Fruit fly (Drosophila melanogaster) whole organism, embryonic: ENCODE measurements around the gene CG9919.

ENCODE experiments used
- B-H1 ChIP-seq: fragments of 200-800 bp; sonication (Bioruptor generic); IDR thresholded peaks from 3 replicates; pipeline ENCODE4 v1.3.6; 2022; ENCODE audit warnings: missing biosample characterization, missing genetic modification characterization
- CG10147 ChIP-seq: fragments of 200-800 bp; sonication (Bioruptor generic); optimal IDR thresholded peaks from 2 replicates; lab custom pipeline; 2019; ENCODE audit warnings: missing biosample characterization, mild to moderate bottlenecking, missing genetic modification characterization, moderate library complexity
- CG10543 ChIP-seq: fragments of 200-800 bp; sonication (Bioruptor generic); optimal IDR thresholded peaks from 3 replicates; lab custom pipeline; 2017; ENCODE audit warnings: missing biosample characterization, mild to moderate bottlenecking, missing genetic modification characterization, moderate library complexity
- CG12391 ChIP-seq: fragments of 200-800 bp; sonication (Bioruptor generic); optimal IDR thresholded peaks from 3 replicates; lab custom pipeline; 2018; ENCODE audit warnings: missing biosample characterization, mild to moderate bottlenecking, missing genetic modification characterization, moderate library complexity
- CG13624 ChIP-seq: fragments of 200-800 bp; sonication (Bioruptor generic); optimal IDR thresholded peaks from 2 replicates; lab custom pipeline; 2016; ENCODE audit warnings: missing biosample characterization, missing genetic modification characterization
- CG14014 ChIP-seq: fragments of 200-800 bp; sonication (Bioruptor generic); IDR thresholded peaks from 2 replicates; pipeline ENCODE4 v1.3.6; 2022; ENCODE audit warnings: missing biosample characterization, missing genetic modification characterization
- CG17829 ChIP-seq: fragments of 200-800 bp; optimal IDR thresholded peaks from 2 replicates; lab custom pipeline; 2019; ENCODE audit warnings: missing biosample characterization, mild to moderate bottlenecking, missing genetic modification characterization, moderate library complexity
- CG31365 ChIP-seq: fragments of 200-800 bp; sonication (Bioruptor generic); optimal IDR thresholded peaks from 2 replicates; lab custom pipeline; 2018; ENCODE audit warnings: missing biosample characterization, mild to moderate bottlenecking, missing genetic modification characterization
- CG31388 ChIP-seq: fragments of 200-800 bp; sonication (Bioruptor generic); optimal IDR thresholded peaks from 2 replicates; lab custom pipeline; 2016; ENCODE audit warnings: missing biosample characterization, missing genetic modification characterization
- CG4282 ChIP-seq: fragments of 200-800 bp; sonication (Bioruptor generic); optimal IDR thresholded peaks from 2 replicates; lab custom pipeline; 2016; ENCODE audit warnings: missing biosample characterization, missing genetic modification characterization
- CG4328 ChIP-seq: fragments of 200-800 bp; sonication (Bioruptor generic); optimal IDR thresholded peaks from 3 replicates; lab custom pipeline; 2017; ENCODE audit warnings: missing biosample characterization, missing genetic modification reagents, missing genetic modification characterization
- CG4707 ChIP-seq: fragments of 200-800 bp; sonication (Bioruptor generic); optimal IDR thresholded peaks from 2 replicates; lab custom pipeline; 2018; ENCODE audit warnings: missing biosample characterization, mild to moderate bottlenecking, missing genetic modification characterization, moderate library complexity
- CG6813 ChIP-seq: fragments of 200-800 bp; sonication (Bioruptor generic); optimal IDR thresholded peaks from 2 replicates; lab custom pipeline; 2017; ENCODE audit warnings: missing biosample characterization, missing genetic modification characterization, mild to moderate bottlenecking, moderate library complexity, missing genetic modification reagents
- CG7745 ChIP-seq: fragments of 200-800 bp; sonication (Bioruptor generic); optimal IDR thresholded peaks from 2 replicates; lab custom pipeline; 2018; ENCODE audit warnings: missing biosample characterization, mild to moderate bottlenecking, missing genetic modification characterization, moderate library complexity
- CG7839 ChIP-seq: fragments of 200-800 bp; sonication (Bioruptor generic); optimal IDR thresholded peaks from 3 replicates; lab custom pipeline; 2018; ENCODE audit warnings: missing biosample characterization, mild to moderate bottlenecking, missing genetic modification characterization, moderate library complexity
- CkIIα-i1 ChIP-seq: fragments of 200-800 bp; sonication (Bioruptor generic); IDR thresholded peaks from 2 replicates; pipeline ENCODE4 v1.3.6; 2022; ENCODE audit warnings: missing biosample characterization, missing genetic modification characterization
- CoRest ChIP-seq: fragments of 200-800 bp; sonication (Bioruptor generic); optimal IDR thresholded peaks from 3 replicates; lab custom pipeline; 2018; ENCODE audit warnings: missing biosample characterization, mild to moderate bottlenecking, missing genetic modification characterization, moderate library complexity
- D ChIP-seq, 2 experiments: fragments of 200-800 bp in 1 of 2; fragments of >200 bp in 1 of 2; sonication (Bioruptor generic) in 1 of 2; optimal IDR thresholded peaks; 2 replicates in 1 of 2; 3 replicates in 1 of 2; lab custom pipeline; 2017; ENCODE audit warnings: mild to moderate bottlenecking in 1 of 2, missing biosample characterization in 1 of 2, missing genetic modification characterization in 1 of 2, missing genetic modification reagents in 1 of 2
- D19B ChIP-seq: fragments of 200-800 bp; sonication (Bioruptor generic); optimal IDR thresholded peaks from 2 replicates; lab custom pipeline; 2017; ENCODE audit warnings: missing biosample characterization, mild to moderate bottlenecking, missing genetic modification characterization
- Doc3 ChIP-seq: fragments of 200-800 bp; sonication (Bioruptor generic); IDR thresholded peaks from 3 replicates; pipeline ENCODE4 v1.3.6; 2022; ENCODE audit warnings: missing biosample characterization, missing genetic modification characterization; ENCODE audit not compliant: partially characterized antibody
- Fer1 ChIP-seq: fragments of 200-800 bp; sonication (Bioruptor generic); optimal IDR thresholded peaks from 2 replicates; lab custom pipeline; 2017; ENCODE audit warnings: missing biosample characterization, mild to moderate bottlenecking, missing genetic modification characterization
- H2.0 ChIP-seq: fragments of 200-800 bp; sonication (Bioruptor generic); IDR thresholded peaks from 2 replicates; pipeline ENCODE4 v1.3.6; 2022; ENCODE audit warnings: missing biosample characterization, missing genetic modification characterization
- Hmr ChIP-seq: fragments of 200-800 bp; sonication (Bioruptor generic); optimal IDR thresholded peaks from 3 replicates; lab custom pipeline; 2017; ENCODE audit warnings: mild to moderate bottlenecking, missing biosample characterization, missing genetic modification reagents, missing genetic modification characterization
- Hr78 ChIP-seq, 2 experiments: fragments of 200-800 bp in 1 of 2; fragments of >200 bp in 1 of 2; sonication (Bioruptor generic) in 1 of 2; optimal IDR thresholded peaks; 2 replicates each; lab custom pipeline; 2017 to 2019; ENCODE audit warnings: missing biosample characterization in 2 of 2, missing genetic modification characterization in 2 of 2, mild to moderate bottlenecking in 1 of 2, moderate library complexity in 1 of 2
- Lpt ChIP-seq: fragments of >200 bp; optimal IDR thresholded peaks from 2 replicates; lab custom pipeline; 2018; ENCODE audit warnings: missing biosample characterization, missing genetic modification characterization
- Mrtf ChIP-seq: fragments of 200-800 bp; sonication (Bioruptor generic); IDR thresholded peaks from 3 replicates; pipeline ENCODE4 v1.3.6; 2022; ENCODE audit warnings: missing biosample characterization, missing genetic modification characterization
- Nf-YB ChIP-seq: fragments of 200-800 bp; sonication (Bioruptor generic); optimal IDR thresholded peaks from 3 replicates; lab custom pipeline; 2019; ENCODE audit warnings: missing biosample characterization, mild to moderate bottlenecking, missing genetic modification characterization, moderate library complexity
- NfI ChIP-seq: fragments of 200-800 bp; sonication (Bioruptor generic); optimal IDR thresholded peaks from 3 replicates; lab custom pipeline; 2018; ENCODE audit warnings: missing biosample characterization, mild to moderate bottlenecking, missing genetic modification characterization, moderate library complexity
- Side ChIP-seq: fragments of 200-800 bp; sonication (Bioruptor generic); optimal IDR thresholded peaks from 2 replicates; lab custom pipeline; 2016; ENCODE audit warnings: missing biosample characterization, missing genetic modification characterization
- Sox102F ChIP-seq: fragments of 200-800 bp; sonication (Bioruptor generic); optimal IDR thresholded peaks from 2 replicates; lab custom pipeline; 2018; ENCODE audit warnings: missing biosample characterization, mild to moderate bottlenecking, missing genetic modification characterization, moderate library complexity
- ac ChIP-seq: fragments of 200-800 bp; sonication (Bioruptor generic); optimal IDR thresholded peaks from 3 replicates; lab custom pipeline; 2017; ENCODE audit warnings: missing biosample characterization, mild to moderate bottlenecking, missing genetic modification characterization
- bcd ChIP-seq: fragments of 200-800 bp; sonication (Bioruptor generic); optimal IDR thresholded peaks from 2 replicates; lab custom pipeline; 2017; ENCODE audit warnings: missing biosample characterization, mild to moderate bottlenecking, missing genetic modification characterization
- br ChIP-seq: fragments of >200 bp; optimal IDR thresholded peaks from 2 replicates; lab custom pipeline; 2017
- cad ChIP-seq: fragments of >200 bp; optimal IDR thresholded peaks from 2 replicates; lab custom pipeline; 2017; ENCODE audit warnings: missing biosample characterization, missing genetic modification characterization
- caup ChIP-seq: fragments of 200-800 bp; sonication (Bioruptor generic); optimal IDR thresholded peaks from 3 replicates; lab custom pipeline; 2017; ENCODE audit warnings: missing biosample characterization, mild to moderate bottlenecking, missing genetic modification characterization, moderate library complexity; ENCODE audit not compliant: severe bottlenecking
- esg ChIP-seq: fragments of 200-800 bp; sonication (Bioruptor generic); conservative IDR thresholded peaks from 2 replicates; pipeline ENCODE4 v1.3.6; 2022; ENCODE audit warnings: missing biosample characterization, missing genetic modification characterization
- ftz-f1 ChIP-seq: fragments of 200-800 bp; sonication (Bioruptor generic); optimal IDR thresholded peaks from 2 replicates; lab custom pipeline; 2016; ENCODE audit warnings: missing biosample characterization, missing genetic modification characterization
- hkb ChIP-seq, 2 experiments: fragments of 200-800 bp in 1 of 2; fragments of >200 bp in 1 of 2; sonication (Bioruptor generic) in 1 of 2; IDR thresholded peaks in 1 of 2; optimal IDR thresholded peaks in 1 of 2; 2 replicates each; pipeline versions ENCODE4 v1.3.6 to Lab custom; 2017 to 2022; ENCODE audit warnings: missing biosample characterization in 1 of 2, missing genetic modification characterization in 1 of 2
- hth ChIP-seq: fragments of >200 bp; optimal IDR thresholded peaks from 2 replicates; lab custom pipeline; 2017; ENCODE audit warnings: inconsistent platforms
- inv ChIP-seq: fragments of 200-800 bp; sonication (Bioruptor generic); IDR thresholded peaks from 2 replicates; pipeline ENCODE4 v1.3.6; 2022; ENCODE audit warnings: missing biosample characterization, missing genetic modification characterization; ENCODE audit not compliant: partially characterized antibody
- jing ChIP-seq: fragments of 200-800 bp; sonication (Bioruptor generic); optimal IDR thresholded peaks from 2 replicates; lab custom pipeline; 2018; ENCODE audit warnings: missing biosample characterization, mild to moderate bottlenecking, missing genetic modification characterization
- maf-S ChIP-seq: fragments of 200-800 bp; sonication (Bioruptor generic); optimal IDR thresholded peaks from 2 replicates; lab custom pipeline; 2016; ENCODE audit warnings: missing biosample characterization, missing genetic modification characterization
- otp ChIP-seq: fragments of 200-800 bp; sonication (Bioruptor generic); IDR thresholded peaks from 3 replicates; pipeline ENCODE4, ENCODE4 v1.3.6; 2022; ENCODE audit warnings: missing biosample characterization, missing genetic modification characterization
- prd ChIP-seq, 3 experiments: fragments of >200 bp in 2 of 3; fragments of 200-800 bp in 1 of 3; sonication (Bioruptor generic) in 1 of 3; optimal IDR thresholded peaks in 2 of 3; IDR thresholded peaks in 1 of 3; 2 replicates in 2 of 3; 3 replicates in 1 of 3; pipeline versions ENCODE4 v1.3.6 to Lab custom; 2017 to 2022; ENCODE audit warnings: missing biosample characterization in 1 of 3, missing genetic modification characterization in 1 of 3
- schlank ChIP-seq: fragments of 200-800 bp; sonication (Bioruptor generic); optimal IDR thresholded peaks from 2 replicates; lab custom pipeline; 2018; ENCODE audit warnings: missing biosample characterization, mild to moderate bottlenecking, missing genetic modification characterization
- shn ChIP-seq: fragments of 200-800 bp; sonication (Bioruptor generic); optimal IDR thresholded peaks from 3 replicates; lab custom pipeline; 2016; ENCODE audit warnings: missing biosample characterization, missing genetic modification characterization
- tgo ChIP-seq: fragments of 200-800 bp; sonication (Bioruptor generic); IDR thresholded peaks from 3 replicates; pipeline ENCODE4 v1.3.6; 2022; ENCODE audit warnings: missing biosample characterization, missing genetic modification characterization
- vfl ChIP-seq: fragments of 200-800 bp; sonication (Bioruptor generic); optimal IDR thresholded peaks from 2 replicates; lab custom pipeline; 2016; ENCODE audit warnings: missing biosample characterization, missing genetic modification characterization
- vvl ChIP-seq: fragments of 200-800 bp; sonication (Bioruptor generic); IDR thresholded peaks from 2 replicates; pipeline ENCODE4 v1.3.6; 2022; ENCODE audit warnings: missing biosample characterization, missing genetic modification characterization

CG9919 gene

dm6 chrX:16323536-16323935 is 7.0 kb downstream of the CG9919 start:
- TF ChIP-seq jing (GFP tag; lab: Kevin White, UChicago), result no peak
- no peak for TF ChIP-seq schlank
- TF ChIP-seq hth (lab: Kevin White, UChicago), result no peak
- no peak for TF ChIP-seq Hmr (GFP tag; lab: Kevin White, UChicago)
- TF ChIP-seq CG7745 (tag; lab: Kevin White, UChicago), result no peak
- TF ChIP-seq tgo, result no peak
- TF ChIP-seq esg (GFP tag; lab: Robert Waterston, UW), result no peak
- no peak for TF ChIP-seq Fer1 (GFP tag; lab: Kevin White, UChicago)
- TF ChIP-seq hkb (optimal IDR thresholded peaks at IDR 0.05; lab: Kevin White, UChicago), result no peak
- no peak for TF ChIP-seq hkb (GFP tag; IDR thresholded peaks at IDR 0.05; lab: Robert Waterston, UW)
- no peak for TF ChIP-seq CkIIα-i1 (GFP tag; lab: Robert Waterston, UW)
- no peak for TF ChIP-seq Sox102F (GFP tag; lab: Kevin White, UChicago)
- no peak for TF ChIP-seq CG31388 (GFP tag; lab: Kevin White, UChicago)
- TF ChIP-seq vfl (GFP tag; lab: Kevin White, UChicago), result no peak

DNA sequence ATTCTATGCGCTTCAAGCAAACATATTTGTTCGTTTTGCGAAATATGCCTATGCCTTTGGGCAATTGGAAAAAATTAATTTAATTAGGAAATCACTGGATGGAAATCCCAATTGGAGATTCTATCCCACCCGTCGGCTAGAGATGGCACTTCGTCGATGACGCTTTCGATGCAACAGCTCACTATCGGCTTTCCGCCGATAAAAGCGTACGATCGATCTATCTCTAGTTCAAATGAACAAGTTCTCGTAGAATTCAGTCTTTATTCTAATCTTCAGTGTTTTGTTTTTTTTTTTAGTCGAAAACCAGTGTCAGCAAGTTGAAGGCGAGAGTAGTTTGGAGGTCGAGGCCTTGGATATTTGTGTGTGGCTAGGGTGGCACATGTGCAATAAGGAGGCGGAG is 7.5 kb downstream of the CG9919 start, which contains the start of the genes CG9917 and CG32579:
Gene CG9917 (minus strand): TSS at position 169 of the 400 bp plus-strand sequence.
Gene CG32579 (plus strand): TSS at position 224 of the 400 bp plus-strand sequence.
- TF ChIP-seq D19B (GFP tag; lab: Kevin White, UChicago), result no peak
- no peak for TF ChIP-seq CG4328 (GFP tag; lab: Kevin White, UChicago)
- no peak for TF ChIP-seq CG4282 (GFP tag; lab: Kevin White, UChicago)
- no peak for TF ChIP-seq prd (optimal IDR thresholded peaks at IDR 0.05; lab: Kevin White, UChicago)
- TF ChIP-seq prd (GFP tag; IDR thresholded peaks at IDR 0.05; lab: Robert Waterston, UW), result no peak
- TF ChIP-seq shn (GFP tag; lab: Kevin White, UChicago), result no peak
- no peak for TF ChIP-seq Side
- TF ChIP-seq vvl (GFP tag; lab: Robert Waterston, UW), result peak; percentile 47; the same call in 1 of the 2 replicates
- no peak for TF ChIP-seq Lpt (GFP tag; lab: Kevin White, UChicago)
- TF ChIP-seq B-H1 (GFP tag; lab: Robert Waterston, UW), result no peak
- TF ChIP-seq otp (GFP tag; lab: Robert Waterston, UW), result no peak
- TF ChIP-seq caup, result no peak
- TF ChIP-seq CG4707 (GFP tag; lab: Kevin White, UChicago), result no peak
- TF ChIP-seq CG31365 (tag; lab: Kevin White, UChicago), result no peak
- TF ChIP-seq maf-S, result no peak
- no peak for TF ChIP-seq D (optimal IDR thresholded peaks at IDR 0.05; lab: Kevin White, UChicago)
- TF ChIP-seq D (GFP tag; optimal IDR thresholded peaks at IDR 0.05; lab: Kevin White, UChicago), result no peak
- no peak for TF ChIP-seq Nf-YB
- no peak for TF ChIP-seq CG6813 (GFP tag; lab: Kevin White, UChicago)
- TF ChIP-seq H2.0 (GFP tag; lab: Robert Waterston, UW), result no peak
- no peak for TF ChIP-seq Hr78 (GFP tag; optimal IDR thresholded peaks at IDR 0.05; lab: Kevin White, UChicago)
- no peak for TF ChIP-seq CG14014 (GFP tag; lab: Robert Waterston, UW)
- no peak for TF ChIP-seq cad (GFP tag; lab: Kevin White, UChicago)
- no peak for TF ChIP-seq CG7839 (tag; lab: Kevin White, UChicago)
- peak; percentile 66 for TF ChIP-seq inv
- no peak for TF ChIP-seq CG12391 (tag; lab: Kevin White, UChicago)
- TF ChIP-seq CoRest (tag; lab: Kevin White, UChicago), result peak; percentile 10
- TF ChIP-seq bcd (GFP tag; lab: Kevin White, UChicago), result no peak
- no peak for TF ChIP-seq CG13624
- TF ChIP-seq CG17829, result no peak
- no peak for TF ChIP-seq NfI (GFP tag; lab: Kevin White, UChicago)
- TF ChIP-seq ac (GFP tag; lab: Kevin White, UChicago), result no peak
- TF ChIP-seq ftz-f1 (GFP tag; lab: Kevin White, UChicago), result peak; percentile 56
- no peak for TF ChIP-seq Mrtf (GFP tag; lab: Robert Waterston, UW)
- TF ChIP-seq CG10147 (GFP tag; lab: Kevin White, UChicago), result no peak
- TF ChIP-seq br (lab: Kevin White, UChicago), result no peak
- no peak for TF ChIP-seq CG10543 (GFP tag; lab: Kevin White, UChicago)
- no peak for TF ChIP-seq tgo
- peak; percentile 63 for TF ChIP-seq Doc3 (GFP tag; lab: Robert Waterston, UW)
